Worm (Caenorhabditis elegans) whole organism, L4 larva: ENCODE data around the gene Y116A8C.38.

Source experiments
- F26F4.8 ChIP-seq: fragments of 200-800 bp; sonication (Bioruptor generic); conservative IDR thresholded peaks from 2 replicates; pipeline ENCODE4 v1.3.6; 2022; ENCODE audit warnings: missing genetic modification characterization, missing compliant biosample characterization
- F44E2.7 ChIP-seq: fragments of 200-800 bp; sonication (Bioruptor generic); IDR thresholded peaks from 2 replicates; pipeline ENCODE4 v2.1.2; 2022; ENCODE audit warnings: missing genetic modification characterization, missing compliant biosample characterization
- F49E8.2 ChIP-seq: sonication (generic microtip); optimal IDR thresholded peaks from 2 replicates; lab custom pipeline; 2016; ENCODE audit warnings: missing compliant biosample characterization, mild to moderate bottlenecking, missing genetic modification characterization, borderline replicate concordance
- T20F7.1 ChIP-seq: fragments of 200-800 bp; sonication (Bioruptor generic); optimal IDR thresholded peaks from 2 replicates; lab custom pipeline; 2018; ENCODE audit warnings: mild to moderate bottlenecking, missing genetic modification characterization, missing compliant biosample characterization
- Y48G9A.11 ChIP-seq: fragments of 200-800 bp; sonication (Bioruptor generic); IDR thresholded peaks from 2 replicates; pipeline ENCODE4 v1.3.6; 2022; ENCODE audit warnings: missing genetic modification reagents, missing genetic modification characterization, missing compliant biosample characterization
- ZK337.2 ChIP-seq: fragments of 200-800 bp; sonication (Bioruptor generic); IDR thresholded peaks from 2 replicates; pipeline ENCODE4 v1.3.6; 2022; ENCODE audit warnings: missing genetic modification reagents, missing genetic modification characterization, missing compliant biosample characterization
- aha-1 ChIP-seq: fragments of 150-350 bp; peaks from one replicate; lab custom pipeline; 2014; ENCODE audit warnings: missing biosample characterization, missing genetic modification characterization
- ceh-32 ChIP-seq: sonication (generic microtip); optimal IDR thresholded peaks from 2 replicates; lab custom pipeline; 2016; ENCODE audit warnings: mild to moderate bottlenecking, missing genetic modification characterization, missing compliant biosample characterization; ENCODE audit not compliant: poor library complexity
- ceh-44 ChIP-seq: fragments of 200-800 bp; sonication (Bioruptor generic); IDR thresholded peaks from 2 replicates; pipeline ENCODE4 v1.3.6; 2022; ENCODE audit warnings: missing genetic modification reagents, missing genetic modification characterization, missing compliant biosample characterization
- cey-2 ChIP-seq: sonication (generic microtip); optimal IDR thresholded peaks from 3 replicates; lab custom pipeline; 2017; ENCODE audit warnings: missing genetic modification characterization, mild to moderate bottlenecking, missing compliant biosample characterization, antibody characterized with exemption, borderline replicate concordance; ENCODE audit not compliant: insufficient read depth
- daf-12 ChIP-seq: fragments of 150-350 bp; optimal IDR thresholded peaks from 2 replicates; lab custom pipeline; 2014; ENCODE audit warnings: missing biosample characterization, missing genetic modification reagents, missing genetic modification characterization
- daf-19 ChIP-seq: fragments of 200-800 bp; sonication (Bioruptor generic); conservative IDR thresholded peaks from 2 replicates; pipeline ENCODE4 v1.3.6; 2022; ENCODE audit warnings: missing genetic modification characterization, missing compliant biosample characterization
- dmd-6 ChIP-seq: fragments of 200-800 bp; sonication (Bioruptor generic); IDR thresholded peaks from 2 replicates; pipeline ENCODE4 v1.3.6; 2022; ENCODE audit warnings: missing genetic modification reagents, missing genetic modification characterization, missing compliant biosample characterization
- dpl-1 ChIP-seq: fragments of 150-350 bp; optimal IDR thresholded peaks from 2 replicates; lab custom pipeline; 2014; ENCODE audit warnings: missing biosample characterization, missing genetic modification reagents, missing genetic modification characterization
- dve-1 ChIP-seq: sonication (generic microtip); optimal IDR thresholded peaks from 2 replicates; lab custom pipeline; 2017; ENCODE audit warnings: antibody characterized with exemption, mild to moderate bottlenecking, missing genetic modification characterization, missing compliant biosample characterization; ENCODE audit not compliant: insufficient read depth
- egl-27 ChIP-seq: sonication (generic microtip); optimal IDR thresholded peaks from 3 replicates; lab custom pipeline; 2017; ENCODE audit warnings: missing biosample characterization, missing genetic modification reagents, missing genetic modification characterization
- egl-43 ChIP-seq: fragments of 200-800 bp; sonication (Bioruptor generic); IDR thresholded peaks from 2 replicates; pipeline ENCODE4 v1.3.6; 2022; ENCODE audit warnings: missing genetic modification reagents, missing genetic modification characterization, missing compliant biosample characterization
- gei-8 ChIP-seq: fragments of 200-800 bp; sonication (Bioruptor generic); optimal IDR thresholded peaks from 2 replicates; lab custom pipeline; 2018; ENCODE audit warnings: mild to moderate bottlenecking, missing genetic modification characterization, missing compliant biosample characterization
- hlh-30 ChIP-seq: sonication (generic microtip); optimal IDR thresholded peaks from 2 replicates; lab custom pipeline; 2017; ENCODE audit warnings: antibody characterized with exemption, mild to moderate bottlenecking, missing genetic modification characterization, missing compliant biosample characterization; ENCODE audit not compliant: insufficient read depth
- lin-13 ChIP-seq: fragments of 150-350 bp; optimal IDR thresholded peaks from 2 replicates; lab custom pipeline; 2014; ENCODE audit warnings: missing biosample characterization, missing genetic modification reagents, missing genetic modification characterization
- lin-15B ChIP-seq: fragments of 150-350 bp; sonication (generic microtip); optimal IDR thresholded peaks from 3 replicates; lab custom pipeline; 2014; ENCODE audit warnings: missing biosample characterization, missing genetic modification characterization
- lin-29 ChIP-seq: fragments of 200-800 bp; sonication (Bioruptor generic); IDR thresholded peaks from 2 replicates; pipeline ENCODE4 v1.3.6; 2022; ENCODE audit warnings: missing genetic modification reagents, missing genetic modification characterization, missing compliant biosample characterization
- lir-3 ChIP-seq: sonication (generic microtip); optimal IDR thresholded peaks from 2 replicates; lab custom pipeline; 2016; ENCODE audit warnings: mild to moderate bottlenecking, missing genetic modification characterization, missing compliant biosample characterization
- mdl-1 ChIP-seq, 2 experiments: fragments of 150-350 bp in 1 of 2; sonication (generic microtip) in 1 of 2; optimal IDR thresholded peaks; 2 replicates each; lab custom pipeline; 2014 to 2017; ENCODE audit warnings: missing biosample characterization in 2 of 2, missing genetic modification characterization in 2 of 2
- mdt-29 ChIP-seq: fragments of 200-800 bp; sonication (Bioruptor generic); IDR thresholded peaks from 2 replicates; pipeline ENCODE4 v1.3.6; 2022; ENCODE audit warnings: missing genetic modification reagents, missing genetic modification characterization, missing compliant biosample characterization
- mep-1 ChIP-seq: fragments of 150-350 bp; sonication (generic microtip); optimal IDR thresholded peaks from 3 replicates; lab custom pipeline; 2014; ENCODE audit warnings: missing biosample characterization, missing genetic modification characterization
- mes-2 ChIP-seq: sonication (generic microtip); optimal IDR thresholded peaks from 2 replicates; lab custom pipeline; 2016; ENCODE audit warnings: missing genotype, mild to moderate bottlenecking, missing genetic modification characterization, missing compliant biosample characterization; ENCODE audit not compliant: poor library complexity, severe bottlenecking
- mxl-2 ChIP-seq: fragments of 200-800 bp; sonication (Bioruptor generic); conservative IDR thresholded peaks from 2 replicates; pipeline ENCODE4 v1.3.6; 2022; ENCODE audit warnings: missing genetic modification reagents, missing genetic modification characterization, missing compliant biosample characterization
- nhr-237 ChIP-seq: sonication (generic microtip); optimal IDR thresholded peaks from 2 replicates; lab custom pipeline; 2017; ENCODE audit warnings: missing biosample characterization, missing genetic modification characterization
- nhr-25 ChIP-seq: sonication (generic microtip); optimal IDR thresholded peaks from 2 replicates; lab custom pipeline; 2017; ENCODE audit warnings: missing genetic modification characterization, mild to moderate bottlenecking, missing compliant biosample characterization, antibody characterized with exemption, moderate library complexity, borderline replicate concordance; ENCODE audit not compliant: insufficient read depth
- nhr-41 ChIP-seq: fragments of 200-800 bp; sonication (Bioruptor generic); IDR thresholded peaks from 2 replicates; pipeline ENCODE4 v1.3.6; 2022; ENCODE audit warnings: missing genetic modification reagents, missing genetic modification characterization, missing compliant biosample characterization
- nhr-48 ChIP-seq: sonication (generic microtip); optimal IDR thresholded peaks from 2 replicates; lab custom pipeline; 2016; ENCODE audit warnings: mild to moderate bottlenecking, missing genetic modification characterization, missing compliant biosample characterization
- nhr-6 ChIP-seq: fragments of 150-350 bp; optimal IDR thresholded peaks from 2 replicates; lab custom pipeline; 2014; ENCODE audit warnings: missing biosample characterization, missing genetic modification characterization
- nhr-76 ChIP-seq: fragments of 150-350 bp; optimal IDR thresholded peaks from 2 replicates; lab custom pipeline; 2014; ENCODE audit warnings: missing biosample characterization, missing genetic modification characterization
- nhr-77 ChIP-seq: fragments of 150-350 bp; optimal IDR thresholded peaks from 2 replicates; lab custom pipeline; 2014; ENCODE audit warnings: missing biosample characterization, missing genetic modification characterization
- pha-4 ChIP-seq, 2 experiments: fragments of 150-350 bp in 1 of 2; fragments of 200-800 bp in 1 of 2; sonication (Bioruptor generic) in 1 of 2; IDR thresholded peaks in 1 of 2; optimal IDR thresholded peaks in 1 of 2; 2 replicates each; pipeline versions ENCODE4 v1.3.6 to Lab custom; 2014 to 2022; ENCODE audit warnings: missing genetic modification characterization in 2 of 2, missing genetic modification reagents in 2 of 2, missing biosample characterization in 1 of 2, missing compliant biosample characterization in 1 of 2
- rbr-2 ChIP-seq: sonication (generic microtip); optimal IDR thresholded peaks from 2 replicates; lab custom pipeline; 2016; ENCODE audit warnings: missing genotype, missing genetic modification characterization, missing compliant biosample characterization
- skn-1 ChIP-seq: fragments of 150-350 bp; optimal IDR thresholded peaks from 2 replicates; lab custom pipeline; 2014; ENCODE audit warnings: missing biosample characterization, missing genetic modification characterization
- snpc-1.2 ChIP-seq: fragments of 200-800 bp; sonication (Bioruptor generic); IDR thresholded peaks from 2 replicates; pipeline ENCODE4 v1.3.6; 2022; ENCODE audit warnings: missing genetic modification reagents, missing genetic modification characterization, missing compliant biosample characterization
- spr-1 ChIP-seq: sonication (generic microtip); optimal IDR thresholded peaks from 2 replicates; lab custom pipeline; 2016; ENCODE audit warnings: mild to moderate bottlenecking, missing genetic modification characterization, missing compliant biosample characterization
- spr-3 ChIP-seq: fragments of 200-800 bp; sonication (Bioruptor generic); optimal IDR thresholded peaks from 2 replicates; lab custom pipeline; 2018; ENCODE audit warnings: mild to moderate bottlenecking, missing genetic modification characterization, missing compliant biosample characterization
- tra-1 ChIP-seq: fragments of 200-800 bp; sonication (Bioruptor generic); IDR thresholded peaks from 2 replicates; pipeline ENCODE4 v1.3.6; 2022; ENCODE audit warnings: missing genetic modification reagents, missing genetic modification characterization, missing compliant biosample characterization
- unc-130 ChIP-seq: sonication (generic microtip); optimal IDR thresholded peaks from 2 replicates; lab custom pipeline; 2016; ENCODE audit warnings: missing genetic modification reagents, missing genetic modification characterization, missing compliant biosample characterization
- unc-39 ChIP-seq: sonication (generic microtip); optimal IDR thresholded peaks from 2 replicates; lab custom pipeline; 2017; ENCODE audit warnings: missing biosample characterization, missing genetic modification characterization
- unc-62 ChIP-seq, 3 experiments: fragments of 150-350 bp in 1 of 3; sonication (generic microtip); optimal IDR thresholded peaks in 2 of 3; peaks in 1 of 3; 1 replicate in 1 of 3; 2 replicates in 2 of 3; lab custom pipeline; 2014 to 2017; ENCODE audit warnings: missing biosample characterization in 3 of 3, missing genetic modification characterization in 3 of 3, missing genetic modification reagents in 3 of 3, missing genotype in 1 of 3
- zag-1 ChIP-seq: fragments of 150-350 bp; optimal IDR thresholded peaks from 2 replicates; lab custom pipeline; 2014; ENCODE audit warnings: missing biosample characterization, missing genetic modification characterization
- zfp-2 ChIP-seq: sonication (generic microtip); optimal IDR thresholded peaks from 2 replicates; lab custom pipeline; 2016; ENCODE audit warnings: mild to moderate bottlenecking, missing genetic modification characterization, missing compliant biosample characterization
- zip-2 ChIP-seq: fragments of 150-350 bp; optimal IDR thresholded peaks from 2 replicates; lab custom pipeline; 2014; ENCODE audit warnings: missing biosample characterization, missing genetic modification characterization
- ztf-11 ChIP-seq: fragments of 150-350 bp; optimal IDR thresholded peaks from 2 replicates; lab custom pipeline; 2014; ENCODE audit warnings: missing biosample characterization, missing genetic modification characterization
- ztf-7 ChIP-seq: fragments of 150-350 bp; optimal IDR thresholded peaks from 2 replicates; lab custom pipeline; 2014; ENCODE audit warnings: missing biosample characterization, missing genetic modification characterization

Y116A8C.38 gene

DNA sequence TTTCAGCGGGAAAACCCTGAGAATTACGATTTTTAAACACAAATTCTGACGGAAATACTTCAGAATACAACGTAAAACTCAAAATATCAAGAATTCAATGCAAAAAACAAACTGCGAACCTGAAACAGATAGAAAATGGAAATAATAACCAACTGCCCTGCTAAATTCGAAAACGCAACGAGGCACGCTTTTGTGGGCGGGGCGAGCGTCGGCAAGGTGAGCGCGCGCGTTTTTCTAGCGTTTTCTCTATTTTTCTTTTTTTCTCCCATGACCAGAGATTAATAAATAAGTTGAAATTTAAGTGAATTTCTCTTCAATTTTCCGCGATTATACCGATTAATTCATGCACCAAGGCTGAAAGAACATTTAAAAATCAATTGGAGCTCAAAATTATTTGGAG, 12.8 kb upstream of the Y116A8C.38 start, which contains the start of gene uaf-2 (continued):
- no peak for TF ChIP-seq egl-43 (GFP tag; lab: Robert Waterston, UW)
- TF ChIP-seq spr-3: no peak
- TF ChIP-seq zfp-2: no peak
- TF ChIP-seq dpl-1 (GFP tag; lab: Kevin White, UChicago): peak; percentile 44
- TF ChIP-seq hlh-30: peak; percentile 50
- TF ChIP-seq unc-62 (GFP tag; optimal IDR thresholded peaks at IDR 0.05 in 1 of 2; lab: Kevin White, UChicago): peak in 1 of 2 experiments; percentile 1
- TF ChIP-seq unc-62 (tag; optimal IDR thresholded peaks at IDR 0.05; lab: Kevin White, UChicago): no peak
- TF ChIP-seq mdt-29 (GFP tag; lab: Robert Waterston, UW): no peak
- no peak for TF ChIP-seq zip-2 (tag; lab: Kevin White, UChicago)
- no peak for TF ChIP-seq egl-27 (tag; lab: Kevin White, UChicago)
- no peak for TF ChIP-seq F44E2.7 (GFP tag; lab: Robert Waterston, UW)
- no peak for TF ChIP-seq lin-29
- no peak for TF ChIP-seq F49E8.2 (tag; lab: Kevin White, UChicago)
- no peak for TF ChIP-seq nhr-77
- TF ChIP-seq aha-1: no peak
- TF ChIP-seq mep-1 (tag; lab: Kevin White, UChicago): peak; percentile 65
- no peak for TF ChIP-seq nhr-76 (tag; lab: Kevin White, UChicago)
- peak; percentile 17 for TF ChIP-seq rbr-2 (tag; lab: Kevin White, UChicago)
- TF ChIP-seq nhr-25 (tag; lab: Kevin White, UChicago): no peak
- TF ChIP-seq cey-2 (tag; lab: Kevin White, UChicago): no peak
- no peak for TF ChIP-seq lin-13 (GFP tag; lab: Kevin White, UChicago)
- TF ChIP-seq zag-1 (tag; lab: Kevin White, UChicago): no peak
- peak; percentile 82 for TF ChIP-seq mes-2 (tag; lab: Kevin White, UChicago)
- TF ChIP-seq ceh-32 (tag; lab: Kevin White, UChicago): no peak
- TF ChIP-seq skn-1 (tag; lab: Kevin White, UChicago): no peak
- no peak for TF ChIP-seq ZK337.2 (GFP tag; lab: Robert Waterston, UW)
- TF ChIP-seq mxl-2 (GFP tag; lab: Robert Waterston, UW): no peak
- TF ChIP-seq nhr-237 (tag; lab: Kevin White, UChicago): no peak
- no peak for TF ChIP-seq mdl-1 (tag; optimal IDR thresholded peaks at IDR 0.05; lab: Kevin White, UChicago)
- no peak for TF ChIP-seq lir-3 (tag; lab: Kevin White, UChicago)
- TF ChIP-seq Y48G9A.11 (GFP tag; lab: Robert Waterston, UW): no peak
- peak; percentile 19; the same call in 1 of the 2 replicates for TF ChIP-seq pha-4 (GFP tag; IDR thresholded peaks at IDR 0.05; lab: Robert Waterston, UW)
- TF ChIP-seq pha-4 (tag; optimal IDR thresholded peaks at IDR 0.05; lab: Kevin White, UChicago): no peak
- peak; percentile 19 for TF ChIP-seq dve-1 (tag; lab: Kevin White, UChicago)
- TF ChIP-seq ceh-44 (GFP tag; lab: Robert Waterston, UW): no peak
- no peak for TF ChIP-seq nhr-48 (tag; lab: Kevin White, UChicago)
- TF ChIP-seq lin-15B (tag; lab: Kevin White, UChicago): no peak
- TF ChIP-seq F26F4.8 (GFP tag; lab: Robert Waterston, UW): no peak
- TF ChIP-seq unc-130 (GFP tag; lab: Kevin White, UChicago): no peak
- TF ChIP-seq tra-1 (GFP tag; lab: Robert Waterston, UW): no peak
- TF ChIP-seq nhr-41 (GFP tag; lab: Robert Waterston, UW): no peak
- TF ChIP-seq ztf-7 (tag; lab: Kevin White, UChicago): no peak
- TF ChIP-seq snpc-1.2: peak; percentile 36
- TF ChIP-seq nhr-6 (tag; lab: Kevin White, UChicago): no peak
- TF ChIP-seq dmd-6 (GFP tag; lab: Robert Waterston, UW): no peak
- no peak for TF ChIP-seq ztf-11
- TF ChIP-seq gei-8 (GFP tag; lab: Kevin White, UChicago): no peak
- TF ChIP-seq daf-12 (tag; lab: Kevin White, UChicago): no peak
- no peak for TF ChIP-seq T20F7.1 (GFP tag; lab: Kevin White, UChicago)
- no peak for TF ChIP-seq daf-19 (GFP tag; lab: Robert Waterston, UW)
- TF ChIP-seq spr-1: no peak
- no peak for TF ChIP-seq unc-39 (tag; lab: Kevin White, UChicago)
